Worm (Caenorhabditis elegans): Measurements from ENCODE around the gene R144.6.

Gene R144.6

DNA sequence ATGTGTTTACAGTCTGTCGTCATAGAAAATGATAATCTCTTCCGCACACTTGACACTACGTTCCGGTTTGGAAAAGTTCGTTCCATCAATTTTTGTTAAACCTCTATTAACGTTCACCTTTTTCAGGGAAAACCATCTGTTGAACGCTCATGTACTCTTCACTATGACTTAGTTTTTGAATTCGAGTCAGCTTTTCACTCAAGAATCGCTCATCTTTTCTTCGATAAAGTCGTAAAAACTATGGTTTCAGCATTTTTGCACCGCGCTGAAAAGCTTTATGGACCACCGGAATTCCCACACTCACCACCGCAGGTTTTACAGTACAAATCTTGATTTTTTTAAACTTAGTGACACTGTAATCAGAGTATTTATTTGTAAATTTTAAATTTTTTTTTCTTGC is 19.1 kb upstream of the R144.6 start:
- no peak for TF ChIP-seq ztf-11 (tag; optimal IDR thresholded peaks at IDR 0.05)
- TF ChIP-seq M03D4.4 (tag; optimal IDR thresholded peaks at IDR 0.05) = no peak
- no peak for TF ChIP-seq lin-13 (tag; optimal IDR thresholded peaks at IDR 0.05)
- TF ChIP-seq lsy-2 (tag; optimal IDR thresholded peaks at IDR 0.05) = no peak
- TF ChIP-seq unc-62 (GFP tag; optimal IDR thresholded peaks at IDR 0.05) = no peak
- no peak for TF ChIP-seq unc-39 (tag; optimal IDR thresholded peaks at IDR 0.05)
- TF ChIP-seq pha-4 (tag; optimal IDR thresholded peaks at IDR 0.05) = no peak
- no peak for TF ChIP-seq drap-1 (GFP tag; optimal IDR thresholded peaks at IDR 0.05)
- TF ChIP-seq lin-32 (GFP tag; optimal IDR thresholded peaks at IDR 0.05) = no peak

DNA sequence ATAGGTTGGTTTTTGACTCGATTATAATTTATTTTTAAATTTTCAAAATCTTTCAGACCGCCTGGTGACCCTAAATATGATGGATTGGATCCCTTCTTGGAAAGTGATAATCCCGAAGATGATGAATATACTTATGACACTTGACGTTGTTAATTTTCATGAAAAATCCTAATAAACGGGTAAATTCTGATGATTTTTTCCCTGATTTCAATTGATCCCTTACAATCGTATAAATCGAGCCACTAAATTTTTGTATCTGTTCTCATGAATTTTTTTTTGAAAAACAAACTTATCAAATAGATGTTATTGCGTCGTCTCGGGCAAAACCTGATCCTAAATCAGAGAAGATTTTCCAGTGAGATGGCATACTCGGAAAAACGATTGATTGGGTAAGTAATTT is 18.4 kb upstream of the R144.6 start, which contains the start of gene R144.13:
Gene R144.13, plus strand, starts transcription at position 301 of the 400 bp plus-strand sequence.
- no peak for TF ChIP-seq tbx-8 (GFP tag; optimal IDR thresholded peaks at IDR 0.05)
- TF ChIP-seq nhr-12 (tag; optimal IDR thresholded peaks at IDR 0.05) = no peak
- no peak for TF ChIP-seq lsy-2 (tag; optimal IDR thresholded peaks at IDR 0.05)
- TF ChIP-seq nhr-28 (tag; optimal IDR thresholded peaks at IDR 0.05) = no peak
- no peak for TF ChIP-seq ztf-11 (tag; optimal IDR thresholded peaks at IDR 0.05)
- no peak for TF ChIP-seq zip-8 (tag; optimal IDR thresholded peaks at IDR 0.05)
- no peak for TF ChIP-seq elt-3 (tag; optimal IDR thresholded peaks at IDR 0.05)
- no peak for TF ChIP-seq M03D4.4 (tag; optimal IDR thresholded peaks at IDR 0.05)
- TF ChIP-seq unc-39 (tag; optimal IDR thresholded peaks at IDR 0.05) = no peak
- TF ChIP-seq ceh-39 (tag; optimal IDR thresholded peaks at IDR 0.05) = no peak
- TF ChIP-seq cnd-1 (tag; optimal IDR thresholded peaks at IDR 0.05) = no peak
- no peak for TF ChIP-seq hlh-1 (tag; optimal IDR thresholded peaks at IDR 0.05)

ce11 chrIII:5021689-5022088 is 17.2 kb upstream of the R144.6 start, which contains the start of gene R144.3:
Gene R144.3 (plus strand): TSS chrIII:5021989.
- TF ChIP-seq blmp-1 (tag; optimal IDR thresholded peaks at IDR 0.05) = no peak
- no peak for TF ChIP-seq snpc-4 (tag; optimal IDR thresholded peaks at IDR 0.05)
- TF ChIP-seq bed-3 (GFP tag; optimal IDR thresholded peaks at IDR 0.05) = no peak
- TF ChIP-seq nhr-237 (tag; optimal IDR thresholded peaks at IDR 0.05) = no peak

ce11 chrIII:5020924-5021323 is 16.4 kb upstream of the R144.6 start, which contains the start of gene mdt-11:
Gene mdt-11 (plus strand): TSS chrIII:5021224.
- TF ChIP-seq nhr-12 (tag; optimal IDR thresholded peaks at IDR 0.05) = no peak
- no peak for TF ChIP-seq tbx-8 (GFP tag; optimal IDR thresholded peaks at IDR 0.05)
- TF ChIP-seq cnd-1 (tag; optimal IDR thresholded peaks at IDR 0.05) = no peak
- no peak for TF ChIP-seq zip-8 (tag; optimal IDR thresholded peaks at IDR 0.05)
- no peak for TF ChIP-seq elt-1 (tag; optimal IDR thresholded peaks at IDR 0.05; ENCODE audit: borderline replicate concordance, insufficient read depth)
- no peak for TF ChIP-seq pha-4 (tag; optimal IDR thresholded peaks at IDR 0.05)
- no peak for TF ChIP-seq ztf-11 (tag; optimal IDR thresholded peaks at IDR 0.05)
- TF ChIP-seq bed-3 (GFP tag; optimal IDR thresholded peaks at IDR 0.05) = no peak
- no peak for TF ChIP-seq mep-1 (tag; optimal IDR thresholded peaks at IDR 0.05)
- TF ChIP-seq ces-1 (GFP tag; optimal IDR thresholded peaks at IDR 0.05) = no peak
- TF ChIP-seq ceh-39 (tag; optimal IDR thresholded peaks at IDR 0.05) = no peak
- TF ChIP-seq unc-120 (tag; optimal IDR thresholded peaks at IDR 0.05; ENCODE audit: poor library complexity, severe bottlenecking) = no peak
- no peak for TF ChIP-seq hlh-1 (tag; optimal IDR thresholded peaks at IDR 0.05)
- TF ChIP-seq lsy-2 (tag; optimal IDR thresholded peaks at IDR 0.05) = no peak

DNA sequence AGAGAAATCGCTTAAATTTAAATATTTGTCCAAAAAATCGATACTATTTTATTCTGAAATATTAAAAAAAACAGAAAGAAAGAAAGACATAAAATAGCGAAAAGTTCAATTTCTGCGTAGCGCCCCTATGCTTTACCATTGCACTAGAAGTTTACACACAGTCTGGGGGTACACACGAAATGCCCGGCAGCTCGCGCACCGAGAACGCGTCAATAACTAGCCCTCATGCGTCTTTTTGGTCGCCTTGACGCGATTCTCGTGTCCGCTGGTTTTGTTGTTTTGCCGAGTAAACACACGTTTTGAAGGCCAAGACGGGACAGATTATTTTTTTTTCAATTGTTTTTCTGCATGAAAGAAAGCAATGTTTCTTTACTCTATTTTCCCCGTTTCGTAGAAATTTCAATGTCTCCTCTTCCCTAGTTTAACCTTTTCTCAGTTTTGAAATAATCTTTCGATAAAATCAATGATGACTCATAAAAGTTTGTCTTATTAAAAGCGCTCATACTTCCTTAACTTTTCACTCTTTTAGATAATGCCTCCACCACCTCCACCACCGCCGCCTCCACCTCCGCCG is 13.7 kb upstream of the R144.6 start, which contains the start of gene wip-1:
Gene wip-1, plus strand, starts transcription at position 524 of the 574 bp plus-strand sequence.
- TF ChIP-seq cnd-1 (tag; optimal IDR thresholded peaks at IDR 0.05) (peak; percentile 77), ham-2 (GFP tag; optimal IDR thresholded peaks at IDR 0.05) (peak; percentile 93), lin-13 (tag; optimal IDR thresholded peaks at IDR 0.05) (peak; percentile 99), nhr-12 (tag; optimal IDR thresholded peaks at IDR 0.05) (peak; percentile 67), ceh-43 (GFP tag; optimal IDR thresholded peaks at IDR 0.05) (peak; percentile 61), unc-39 (tag; optimal IDR thresholded peaks at IDR 0.05) (peak; percentile 61), flh-1 (GFP tag; optimal IDR thresholded peaks at IDR 0.05) (no peak), M03D4.4 (tag; optimal IDR thresholded peaks at IDR 0.05) (peak; percentile 84), bed-3 (GFP tag; optimal IDR thresholded peaks at IDR 0.05) (no peak), unc-120 (tag; optimal IDR thresholded peaks at IDR 0.05; ENCODE audit: poor library complexity, severe bottlenecking) (peak; percentile 75), ztf-11 (tag; optimal IDR thresholded peaks at IDR 0.05) (peak; percentile 88), nhr-28 (tag; optimal IDR thresholded peaks at IDR 0.05) (peak; percentile 49), pha-4 (tag; optimal IDR thresholded peaks at IDR 0.05) (peak; percentile 98), mls-2 (tag; optimal IDR thresholded peaks at IDR 0.05) (peak; percentile 87), elt-1 (tag; optimal IDR thresholded peaks at IDR 0.05; ENCODE audit: borderline replicate concordance, insufficient read depth) (peak; percentile 63), ces-1 (GFP tag; optimal IDR thresholded peaks at IDR 0.05) (peak; percentile 51), zip-8 (tag; optimal IDR thresholded peaks at IDR 0.05) (no peak), ceh-83 (GFP tag; optimal IDR thresholded peaks at IDR 0.05) (peak; percentile 69), drap-1 (GFP tag; optimal IDR thresholded peaks at IDR 0.05) (peak; percentile 88), nhr-2 (tag; optimal IDR thresholded peaks at IDR 0.05) (no peak), hlh-1 (tag; optimal IDR thresholded peaks at IDR 0.05) (peak; percentile 54), snpc-4 (tag; optimal IDR thresholded peaks at IDR 0.05) (no peak), mab-5 (tag; optimal IDR thresholded peaks at IDR 0.05) (peak; percentile 38), lsy-2 (tag; optimal IDR thresholded peaks at IDR 0.05) (peak; percentile 90), sptf-1 (tag; optimal IDR thresholded peaks at IDR 0.05) (peak; percentile 93), blmp-1 (tag; optimal IDR thresholded peaks at IDR 0.05) (peak; percentile 25), unc-62 (GFP tag; optimal IDR thresholded peaks at IDR 0.05) (peak; percentile 47), nhr-76 (tag; optimal IDR thresholded peaks at IDR 0.05) (peak; percentile 17), tbx-8 (GFP tag; optimal IDR thresholded peaks at IDR 0.05) (peak; percentile 4), lin-32 (GFP tag; optimal IDR thresholded peaks at IDR 0.05) (peak; percentile 32), sem-2 (GFP tag; optimal IDR thresholded peaks at IDR 0.05) (peak; percentile 8), mep-1 (tag; optimal IDR thresholded peaks at IDR 0.05) (peak; percentile 98), ceh-39 (tag; optimal IDR thresholded peaks at IDR 0.05) (peak; percentile 64), elt-3 (tag; optimal IDR thresholded peaks at IDR 0.05) (peak; percentile 32), nhr-237 (tag; optimal IDR thresholded peaks at IDR 0.05) (peak; percentile 95)
